Fruit fly (Drosophila melanogaster) whole organism, embryonic: ENCODE data around the gene CkIIalpha-i3.

Experiments used
- Ada2b ChIP-seq: fragments of 200-800 bp; sonication (Bioruptor generic); IDR thresholded peaks from 2 replicates; pipeline ENCODE4 v1.3.6; 2022; ENCODE audit warnings: missing biosample characterization, missing genetic modification characterization
- Bteb2 ChIP-seq: fragments of 200-800 bp; sonication (Bioruptor generic); optimal IDR thresholded peaks from 2 replicates; lab custom pipeline; 2016; ENCODE audit warnings: missing biosample characterization, missing genetic modification characterization
- CG11696 ChIP-seq: fragments of 200-800 bp; sonication (Bioruptor generic); IDR thresholded peaks from 2 replicates; pipeline ENCODE4 v1.3.6; 2022; ENCODE audit warnings: missing biosample characterization, missing genetic modification characterization
- CG14710 ChIP-seq: fragments of 200-800 bp; sonication (Bioruptor generic); optimal IDR thresholded peaks from 3 replicates; lab custom pipeline; 2019; ENCODE audit warnings: missing biosample characterization, mild to moderate bottlenecking, missing genetic modification characterization, moderate library complexity
- CG15073 ChIP-seq: fragments of 200-800 bp; sonication (Bioruptor generic); optimal IDR thresholded peaks from 2 replicates; lab custom pipeline; 2016; ENCODE audit warnings: missing biosample characterization, missing genetic modification characterization
- CG15601 ChIP-seq: fragments of 200-800 bp; sonication (Bioruptor generic); optimal IDR thresholded peaks from 3 replicates; lab custom pipeline; 2019; ENCODE audit warnings: missing biosample characterization, mild to moderate bottlenecking, missing genetic modification characterization, moderate library complexity
- CG17186 ChIP-seq: fragments of 200-800 bp; sonication (Bioruptor generic); optimal IDR thresholded peaks from 3 replicates; lab custom pipeline; 2017; ENCODE audit warnings: missing biosample characterization, missing genetic modification reagents, missing genetic modification characterization
- CG2116 ChIP-seq: fragments of 200-800 bp; sonication (Bioruptor generic); optimal IDR thresholded peaks from 3 replicates; lab custom pipeline; 2018; ENCODE audit warnings: missing biosample characterization, mild to moderate bottlenecking, missing genetic modification characterization
- CG31224 ChIP-seq: fragments of 200-800 bp; sonication (Bioruptor generic); IDR thresholded peaks from 2 replicates; pipeline ENCODE4 v1.3.6; 2022; ENCODE audit warnings: missing biosample characterization, missing genetic modification characterization
- CG31388 ChIP-seq: fragments of 200-800 bp; sonication (Bioruptor generic); optimal IDR thresholded peaks from 2 replicates; lab custom pipeline; 2016; ENCODE audit warnings: missing biosample characterization, missing genetic modification characterization
- CG33213 ChIP-seq: fragments of 200-800 bp; sonication (Bioruptor generic); optimal IDR thresholded peaks from 3 replicates; lab custom pipeline; 2016; ENCODE audit warnings: missing biosample characterization, missing genetic modification characterization
- CG33557 ChIP-seq: fragments of 200-800 bp; sonication (Bioruptor generic); optimal IDR thresholded peaks from 2 replicates; lab custom pipeline; 2019; ENCODE audit warnings: missing biosample characterization, mild to moderate bottlenecking, missing genetic modification characterization, moderate library complexity
- CG34224 ChIP-seq: fragments of 200-800 bp; sonication (Bioruptor generic); IDR thresholded peaks from 3 replicates; pipeline ENCODE4 v1.3.6; 2022; ENCODE audit warnings: missing biosample characterization, missing genetic modification characterization; ENCODE audit not compliant: partially characterized antibody
- CG34376 ChIP-seq: fragments of 200-800 bp; sonication (Bioruptor generic); optimal IDR thresholded peaks from 2 replicates; lab custom pipeline; 2018; ENCODE audit warnings: missing biosample characterization, mild to moderate bottlenecking, missing genetic modification characterization
- CG5180 ChIP-seq: fragments of 200-800 bp; sonication (Bioruptor generic); optimal IDR thresholded peaks from 3 replicates; lab custom pipeline; 2017; ENCODE audit warnings: missing biosample characterization, missing genetic modification characterization, mild to moderate bottlenecking, moderate library complexity, missing genetic modification reagents
- CG6683 ChIP-seq: fragments of 200-800 bp; sonication (Bioruptor generic); optimal IDR thresholded peaks from 2 replicates; lab custom pipeline; 2017; ENCODE audit warnings: missing biosample characterization, mild to moderate bottlenecking, missing genetic modification characterization, missing genetic modification reagents
- CG6689 ChIP-seq: fragments of 200-800 bp; sonication (Bioruptor generic); IDR thresholded peaks from 2 replicates; pipeline ENCODE4 v1.3.6; 2022; ENCODE audit warnings: missing biosample characterization, missing genetic modification characterization
- CG7271 ChIP-seq: fragments of 200-800 bp; sonication (Bioruptor generic); optimal IDR thresholded peaks from 2 replicates; lab custom pipeline; 2018; ENCODE audit warnings: missing biosample characterization, mild to moderate bottlenecking, missing genetic modification characterization, moderate library complexity
- CG7745 ChIP-seq: fragments of 200-800 bp; sonication (Bioruptor generic); optimal IDR thresholded peaks from 2 replicates; lab custom pipeline; 2018; ENCODE audit warnings: missing biosample characterization, mild to moderate bottlenecking, missing genetic modification characterization, moderate library complexity
- CG8281 ChIP-seq: fragments of 200-800 bp; sonication (Bioruptor generic); optimal IDR thresholded peaks from 2 replicates; lab custom pipeline; 2018; ENCODE audit warnings: missing biosample characterization, mild to moderate bottlenecking, missing genetic modification characterization, moderate library complexity
- CG8359 ChIP-seq: fragments of 200-800 bp; sonication (Bioruptor generic); optimal IDR thresholded peaks from 2 replicates; lab custom pipeline; 2017; ENCODE audit warnings: missing biosample characterization, mild to moderate bottlenecking, missing genetic modification characterization, borderline replicate concordance
- CG9609 ChIP-seq: fragments of 200-800 bp; sonication (Bioruptor generic); optimal IDR thresholded peaks from 3 replicates; lab custom pipeline; 2016; ENCODE audit warnings: missing biosample characterization, missing genetic modification characterization
- CG9727 ChIP-seq: fragments of 200-800 bp; sonication (Bioruptor generic); optimal IDR thresholded peaks from 3 replicates; lab custom pipeline; 2017; ENCODE audit warnings: missing biosample characterization, mild to moderate bottlenecking, missing genetic modification characterization
- CTCF ChIP-seq: fragments of 200-800 bp; sonication (Bioruptor generic); optimal IDR thresholded peaks from 2 replicates; lab custom pipeline; 2017; ENCODE audit warnings: missing biosample characterization, mild to moderate bottlenecking, missing genetic modification characterization, moderate library complexity
- CoRest ChIP-seq: fragments of 200-800 bp; sonication (Bioruptor generic); optimal IDR thresholded peaks from 3 replicates; lab custom pipeline; 2018; ENCODE audit warnings: missing biosample characterization, mild to moderate bottlenecking, missing genetic modification characterization, moderate library complexity
- Dek ChIP-seq: fragments of 200-800 bp; sonication (Bioruptor generic); optimal IDR thresholded peaks from 3 replicates; lab custom pipeline; 2019; ENCODE audit warnings: missing biosample characterization, mild to moderate bottlenecking, missing genetic modification characterization, moderate library complexity
- Dip2 ChIP-seq: fragments of 200-800 bp; sonication (Bioruptor generic); IDR thresholded peaks from 2 replicates; pipeline ENCODE4 v1.3.6; 2022; ENCODE audit warnings: missing biosample characterization, missing genetic modification characterization
- HLH3B ChIP-seq: fragments of 200-800 bp; sonication (Bioruptor generic); IDR thresholded peaks from 2 replicates; pipeline ENCODE4 v1.3.6; 2022; ENCODE audit warnings: missing biosample characterization, missing genetic modification characterization
- HLH4C ChIP-seq: fragments of 200-800 bp; sonication (Bioruptor generic); IDR thresholded peaks from 3 replicates; pipeline ENCODE4 v1.3.6; 2022; ENCODE audit warnings: missing biosample characterization, missing genetic modification characterization; ENCODE audit not compliant: partially characterized antibody
- Hr51 ChIP-seq, 2 experiments: fragments of 200-800 bp; sonication (Bioruptor generic); optimal IDR thresholded peaks; 2 replicates in 1 of 2; 3 replicates in 1 of 2; lab custom pipeline; 2016 to 2018; ENCODE audit warnings: missing biosample characterization in 2 of 2, missing genetic modification characterization in 2 of 2, mild to moderate bottlenecking in 1 of 2, moderate library complexity in 1 of 2
- Mrtf ChIP-seq: fragments of 200-800 bp; sonication (Bioruptor generic); IDR thresholded peaks from 3 replicates; pipeline ENCODE4 v1.3.6; 2022; ENCODE audit warnings: missing biosample characterization, missing genetic modification characterization
- NC2β ChIP-seq: fragments of 200-800 bp; sonication (Bioruptor generic); optimal IDR thresholded peaks from 2 replicates; lab custom pipeline; 2016; ENCODE audit warnings: missing biosample characterization, missing genetic modification characterization
- NfI ChIP-seq: fragments of 200-800 bp; sonication (Bioruptor generic); optimal IDR thresholded peaks from 3 replicates; lab custom pipeline; 2018; ENCODE audit warnings: missing biosample characterization, mild to moderate bottlenecking, missing genetic modification characterization, moderate library complexity
- Oaz ChIP-seq: fragments of 200-800 bp; sonication (Bioruptor generic); IDR thresholded peaks from 2 replicates; pipeline ENCODE4 v1.3.6; 2022; ENCODE audit warnings: missing biosample characterization, missing genetic modification characterization
- Pdp1 ChIP-seq, 2 experiments: fragments of 200-800 bp; sonication (Bioruptor generic); optimal IDR thresholded peaks; 3 replicates each; lab custom pipeline; 2016; ENCODE audit warnings: missing biosample characterization in 2 of 2, missing genetic modification characterization in 2 of 2, mild to moderate bottlenecking in 1 of 2, moderate library complexity in 1 of 2
- cato ChIP-seq: fragments of 200-800 bp; sonication (Bioruptor generic); optimal IDR thresholded peaks from 2 replicates; lab custom pipeline; 2016; ENCODE audit warnings: missing biosample characterization, missing genetic modification characterization, borderline replicate concordance
- da ChIP-seq: fragments of 200-800 bp; sonication (Bioruptor generic); optimal IDR thresholded peaks from 2 replicates; lab custom pipeline; 2016; ENCODE audit warnings: missing biosample characterization, missing genetic modification characterization
- danr ChIP-seq: fragments of 200-800 bp; sonication (Bioruptor generic); IDR thresholded peaks from 2 replicates; pipeline ENCODE4 v1.3.6; 2022; ENCODE audit warnings: missing biosample characterization, missing genetic modification characterization
- fd96Cb ChIP-seq: fragments of 200-800 bp; sonication (Bioruptor generic); optimal IDR thresholded peaks from 2 replicates; lab custom pipeline; 2018; ENCODE audit warnings: missing biosample characterization, mild to moderate bottlenecking, missing genetic modification characterization, moderate library complexity
- gcm2 ChIP-seq: fragments of 200-800 bp; sonication (Bioruptor generic); optimal IDR thresholded peaks from 2 replicates; lab custom pipeline; 2016; ENCODE audit warnings: missing biosample characterization, missing genetic modification characterization
- jing ChIP-seq: fragments of 200-800 bp; sonication (Bioruptor generic); optimal IDR thresholded peaks from 2 replicates; lab custom pipeline; 2018; ENCODE audit warnings: missing biosample characterization, mild to moderate bottlenecking, missing genetic modification characterization
- lola ChIP-seq, 3 experiments: fragments of >200 bp in 2 of 3; fragments of 200-800 bp in 1 of 3; sonication (Bioruptor generic) in 1 of 3; optimal IDR thresholded peaks; 2 replicates each; lab custom pipeline; 2017 to 2019; ENCODE audit warnings: missing biosample characterization in 3 of 3, missing genetic modification characterization in 3 of 3, mild to moderate bottlenecking in 1 of 3, moderate library complexity in 1 of 3
- luna ChIP-seq: fragments of 200-800 bp; sonication (Bioruptor generic); optimal IDR thresholded peaks from 2 replicates; lab custom pipeline; 2016; ENCODE audit warnings: missing biosample characterization, missing genetic modification characterization
- pnt ChIP-seq: fragments of 200-800 bp; sonication (Bioruptor generic); optimal IDR thresholded peaks from 3 replicates; lab custom pipeline; 2016; ENCODE audit warnings: missing biosample characterization, missing genetic modification characterization
- rib ChIP-seq: fragments of 200-800 bp; sonication (Bioruptor generic); IDR thresholded peaks from 2 replicates; pipeline ENCODE4 v1.3.6; 2022; ENCODE audit warnings: missing biosample characterization, missing genetic modification characterization
- sens-2 ChIP-seq: fragments of 200-800 bp; sonication (Bioruptor generic); IDR thresholded peaks from 2 replicates; pipeline ENCODE4 v1.3.6; 2022; ENCODE audit warnings: missing biosample characterization, missing genetic modification characterization
- shn ChIP-seq: fragments of 200-800 bp; sonication (Bioruptor generic); optimal IDR thresholded peaks from 3 replicates; lab custom pipeline; 2016; ENCODE audit warnings: missing biosample characterization, missing genetic modification characterization
- sim ChIP-seq: fragments of 200-800 bp; sonication (Bioruptor generic); IDR thresholded peaks from 2 replicates; pipeline ENCODE4 v1.3.6; 2022; ENCODE audit warnings: missing biosample characterization, missing genetic modification characterization
- sisA ChIP-seq: fragments of 200-800 bp; sonication (Bioruptor generic); IDR thresholded peaks from 2 replicates; pipeline ENCODE4 v1.3.6; 2022; ENCODE audit warnings: missing biosample characterization, missing genetic modification characterization
- ssp ChIP-seq: fragments of 200-800 bp; sonication (Bioruptor generic); IDR thresholded peaks from 2 replicates; pipeline ENCODE4 v1.3.6; 2022; ENCODE audit warnings: missing biosample characterization, missing genetic modification characterization

The CkIIalpha-i3 gene

dm6 chr3L:739357-740130 lies 29.1 kb upstream of the CkIIalpha-i3 start (continued):
- no peak for TF ChIP-seq rib (GFP tag; lab: Robert Waterston, UW)
- no peak for TF ChIP-seq NC2β
- no peak for TF ChIP-seq luna (GFP tag; lab: Kevin White, UChicago)
- no peak for TF ChIP-seq Mrtf (GFP tag; lab: Robert Waterston, UW)
- TF ChIP-seq sisA: no peak
- no peak for TF ChIP-seq danr
- 0 out of 3 replicates have a peak, but pooled peaks have one; percentile 23 for TF ChIP-seq HLH4C
- no peak for TF ChIP-seq CG8359 (GFP tag; lab: Kevin White, UChicago)
- no peak for TF ChIP-seq CG34224 (GFP tag; lab: Robert Waterston, UW)
- TF ChIP-seq fd96Cb (tag; lab: Kevin White, UChicago): no peak
- TF ChIP-seq sim (GFP tag; lab: Robert Waterston, UW): no peak
- TF ChIP-seq da (GFP tag; lab: Kevin White, UChicago): no peak
- no peak for TF ChIP-seq CG9609
- TF ChIP-seq gcm2 (GFP tag; lab: Kevin White, UChicago): no peak
- TF ChIP-seq HLH3B (GFP tag; lab: Robert Waterston, UW): no peak
- TF ChIP-seq CoRest (tag; lab: Kevin White, UChicago): no peak
- no peak for TF ChIP-seq sens-2 (GFP tag; lab: Robert Waterston, UW)
- no peak for TF ChIP-seq CG15073 (GFP tag; lab: Kevin White, UChicago)
- TF ChIP-seq CG14710: no peak
- no peak for TF ChIP-seq CG2116
- no peak for TF ChIP-seq CG6689
- no peak for TF ChIP-seq CG7271 (tag; lab: Kevin White, UChicago)
- TF ChIP-seq CG33213 (GFP tag; lab: Kevin White, UChicago): no peak
- no peak for TF ChIP-seq CG31388
- TF ChIP-seq lola (GFP tag; optimal IDR thresholded peaks at IDR 0.05; lab: Kevin White, UChicago): no peak
- TF ChIP-seq jing (GFP tag; lab: Kevin White, UChicago): no peak
- TF ChIP-seq CG33557 (GFP tag; lab: Kevin White, UChicago): no peak
- no peak for TF ChIP-seq cato (GFP tag; lab: Kevin White, UChicago)
- no peak for TF ChIP-seq CG11696 (GFP tag; lab: Robert Waterston, UW)
- peak; percentile 15 for TF ChIP-seq NfI
- no peak for TF ChIP-seq CG15601 (tag; lab: Kevin White, UChicago)
- no peak for TF ChIP-seq CG31224
- TF ChIP-seq CG5180 (GFP tag; lab: Kevin White, UChicago): peak; percentile 26
- TF ChIP-seq Dek (tag; lab: Kevin White, UChicago): no peak
- TF ChIP-seq CTCF (GFP tag; lab: Kevin White, UChicago): no peak
- no peak for TF ChIP-seq ssp (GFP tag; lab: Robert Waterston, UW)
- no peak for TF ChIP-seq CG9727 (GFP tag; lab: Kevin White, UChicago)
- TF ChIP-seq Pdp1 (GFP tag; optimal IDR thresholded peaks at IDR 0.05; lab: Kevin White, UChicago): no peak
- TF ChIP-seq Ada2b: no peak
- no peak for TF ChIP-seq CG8281 (tag; lab: Kevin White, UChicago)
- no peak for TF ChIP-seq CG34376 (GFP tag; lab: Kevin White, UChicago)
- TF ChIP-seq Dip2 (GFP tag; lab: Robert Waterston, UW): no peak
- no peak for TF ChIP-seq Bteb2
- no peak for TF ChIP-seq CG7745 (tag; lab: Kevin White, UChicago)
- no peak for TF ChIP-seq Oaz (GFP tag; lab: Robert Waterston, UW)
- no peak for TF ChIP-seq pnt (GFP tag; lab: Kevin White, UChicago)
- no peak for TF ChIP-seq CG6683 (GFP tag; lab: Kevin White, UChicago)
- no peak for TF ChIP-seq CG17186 (GFP tag; lab: Kevin White, UChicago)
- no peak for TF ChIP-seq Hr51 (GFP tag; optimal IDR thresholded peaks at IDR 0.05; lab: Kevin White, UChicago)
- TF ChIP-seq shn (GFP tag; lab: Kevin White, UChicago): no peak
